Worm (Caenorhabditis elegans): Measurements from ENCODE around the gene hlh-11.

Gene hlh-11

DNA sequence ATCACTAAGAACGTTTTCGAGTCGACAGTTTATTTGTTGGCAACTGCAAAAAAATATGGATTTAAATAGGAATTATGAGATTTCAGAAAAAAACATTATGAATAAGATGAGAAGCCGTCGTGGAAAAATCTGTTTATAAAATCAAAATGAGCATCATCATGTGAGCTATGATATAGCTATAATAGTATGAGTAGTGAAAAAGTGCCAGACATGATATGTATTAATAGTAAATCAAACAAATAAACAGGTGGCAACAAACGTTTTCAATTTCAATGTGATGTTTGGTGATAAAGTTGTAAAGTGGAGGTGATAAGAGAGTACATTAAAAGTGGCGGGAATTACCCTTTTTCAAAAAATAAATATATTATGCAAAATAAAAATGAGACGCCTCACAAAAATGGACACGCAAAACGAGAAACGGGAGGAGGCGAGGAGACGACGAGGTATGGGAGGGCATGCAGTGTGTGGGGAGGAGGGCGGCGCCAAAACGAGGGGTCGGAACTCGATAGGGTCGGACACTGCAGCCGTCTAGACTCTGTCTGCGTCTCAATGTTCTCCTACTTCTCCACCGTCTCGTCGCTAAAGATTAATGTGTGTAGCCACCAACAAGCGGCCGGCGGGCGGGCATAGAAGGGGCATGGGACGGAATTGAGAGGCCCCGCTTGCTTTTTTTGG, 48.2 kb downstream of the hlh-11 start, which contains the start of gene C07A9.9 (continued):
- TF ChIP-seq nhr-102 (tag; optimal IDR thresholded peaks at IDR 0.05) (peak; percentile 52), nhr-11 (tag; optimal IDR thresholded peaks at IDR 0.05) (peak; percentile 59), ztf-11 (tag; optimal IDR thresholded peaks at IDR 0.05) (no peak), lin-38 (GFP tag; IDR thresholded peaks at IDR 0.05) (peak; percentile 54), spr-1 (tag; optimal IDR thresholded peaks at IDR 0.05) (peak; percentile 52)

DNA sequence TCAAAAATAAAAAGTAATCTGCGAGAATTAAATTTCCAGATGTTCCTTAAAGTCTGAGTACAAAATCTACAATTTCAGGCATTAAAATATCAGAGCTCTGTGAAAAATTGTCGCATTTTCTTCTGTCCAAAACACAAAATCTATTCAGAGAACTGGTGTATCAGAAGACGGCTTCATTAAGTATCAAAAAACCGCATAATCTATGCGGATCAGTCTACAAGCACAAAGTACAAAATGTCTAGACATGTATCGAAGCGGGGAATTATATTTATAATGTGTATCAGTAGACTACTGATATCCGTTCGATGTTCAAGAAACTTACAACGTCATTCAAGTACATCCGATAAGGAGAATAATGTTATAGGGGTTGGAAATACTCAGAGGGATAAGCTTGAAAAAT, 50.0 kb downstream of the hlh-11 start:
- TF ChIP-seq gei-8 (GFP tag; optimal IDR thresholded peaks at IDR 0.05) (no peak), daf-8 (GFP tag; IDR thresholded peaks at IDR 0.05) (no peak), lim-7 (GFP tag; IDR thresholded peaks at IDR 0.05) (no peak), nhr-11 (tag; optimal IDR thresholded peaks at IDR 0.05) (no peak), unc-130 (GFP tag; optimal IDR thresholded peaks at IDR 0.05) (no peak), ceh-62 (tag; optimal IDR thresholded peaks at IDR 0.05) (no peak)

Data from whole organism, L4 larva.